Fruit fly (Drosophila melanogaster) whole organism, embryonic: Measurements from ENCODE around the gene Ugt49B2.

ENCODE experiments used
- ATbp ChIP-seq: fragments of 200-800 bp; sonication (Bioruptor generic); optimal IDR thresholded peaks from 2 replicates; lab custom pipeline; 2017; ENCODE audit warnings: missing biosample characterization, mild to moderate bottlenecking, missing genetic modification characterization, missing genetic modification reagents
- Antp ChIP-seq: fragments of 200-800 bp; sonication (Bioruptor generic); optimal IDR thresholded peaks from 3 replicates; lab custom pipeline; 2016; ENCODE audit warnings: missing biosample characterization, missing genetic modification characterization
- Bgb ChIP-seq: fragments of 200-800 bp; sonication (Bioruptor generic); IDR thresholded peaks from 2 replicates; pipeline ENCODE4 v1.3.6; 2022; ENCODE audit warnings: missing biosample characterization, missing genetic modification characterization; ENCODE audit not compliant: partially characterized antibody
- BtbVII ChIP-seq: fragments of 200-800 bp; sonication (Bioruptor generic); optimal IDR thresholded peaks from 3 replicates; lab custom pipeline; 2017; ENCODE audit warnings: missing biosample characterization, mild to moderate bottlenecking, missing genetic modification characterization
- CG13894 ChIP-seq: fragments of 200-800 bp; sonication (Bioruptor generic); optimal IDR thresholded peaks from 3 replicates; lab custom pipeline; 2018; ENCODE audit warnings: missing biosample characterization, mild to moderate bottlenecking, missing genetic modification characterization, moderate library complexity
- CG1647 ChIP-seq: fragments of 200-800 bp; sonication (Bioruptor generic); optimal IDR thresholded peaks from 3 replicates; lab custom pipeline; 2016; ENCODE audit warnings: missing biosample characterization, missing genetic modification characterization
- CG16779 ChIP-seq: fragments of 200-800 bp; sonication (Bioruptor generic); IDR thresholded peaks from 2 replicates; pipeline ENCODE4 v1.3.6; 2022; ENCODE audit warnings: missing biosample characterization, missing genetic modification characterization
- CG17328 ChIP-seq: fragments of 200-800 bp; sonication (Bioruptor generic); IDR thresholded peaks from 2 replicates; pipeline ENCODE4 v1.3.6; 2022; ENCODE audit warnings: missing biosample characterization, missing genetic modification characterization
- CG18011 ChIP-seq: fragments of 200-800 bp; sonication (Bioruptor generic); optimal IDR thresholded peaks from 2 replicates; lab custom pipeline; 2017; ENCODE audit warnings: missing biosample characterization, missing genetic modification characterization, mild to moderate bottlenecking, moderate library complexity, missing genotype
- CG1832 ChIP-seq: fragments of 200-800 bp; sonication (Bioruptor generic); optimal IDR thresholded peaks from 2 replicates; lab custom pipeline; 2017; ENCODE audit warnings: missing biosample characterization, mild to moderate bottlenecking, missing genetic modification characterization, inconsistent platforms
- CG18599 ChIP-seq: fragments of 200-800 bp; sonication (Bioruptor generic); optimal IDR thresholded peaks from 3 replicates; lab custom pipeline; 2017; ENCODE audit warnings: missing biosample characterization, missing genetic modification characterization, mild to moderate bottlenecking, moderate library complexity, missing genetic modification reagents
- CG2120 ChIP-seq: fragments of 200-800 bp; sonication (Bioruptor generic); optimal IDR thresholded peaks from 3 replicates; lab custom pipeline; 2016; ENCODE audit warnings: missing biosample characterization, missing genetic modification characterization
- CG2875 ChIP-seq: fragments of 200-800 bp; sonication (Bioruptor generic); optimal IDR thresholded peaks from 2 replicates; lab custom pipeline; 2017; ENCODE audit warnings: missing biosample characterization, mild to moderate bottlenecking, missing genetic modification characterization, missing genetic modification reagents
- CG42726 ChIP-seq: fragments of 200-800 bp; sonication (Bioruptor generic); IDR thresholded peaks from 2 replicates; pipeline ENCODE4 v1.3.6; 2022; ENCODE audit warnings: missing biosample characterization, missing genetic modification characterization; ENCODE audit not compliant: partially characterized antibody
- CG4854 ChIP-seq: fragments of 200-800 bp; sonication (Bioruptor generic); optimal IDR thresholded peaks from 2 replicates; lab custom pipeline; 2016; ENCODE audit warnings: missing biosample characterization, missing genetic modification characterization, inconsistent platforms
- CG5180 ChIP-seq: fragments of 200-800 bp; sonication (Bioruptor generic); optimal IDR thresholded peaks from 3 replicates; lab custom pipeline; 2017; ENCODE audit warnings: missing biosample characterization, missing genetic modification characterization, mild to moderate bottlenecking, moderate library complexity, missing genetic modification reagents
- Chrac-16 ChIP-seq: fragments of 200-800 bp; sonication (Bioruptor generic); optimal IDR thresholded peaks from 3 replicates; lab custom pipeline; 2016; ENCODE audit warnings: missing biosample characterization, missing genetic modification characterization
- CrebB ChIP-seq: fragments of 200-800 bp; sonication (Bioruptor generic); optimal IDR thresholded peaks from 3 replicates; lab custom pipeline; 2018; ENCODE audit warnings: missing biosample characterization, mild to moderate bottlenecking, missing genetic modification characterization
- Dfd ChIP-seq, 2 experiments: fragments of >200 bp; optimal IDR thresholded peaks; 2 replicates each; lab custom pipeline; 2017; ENCODE audit warnings: missing biosample characterization in 2 of 2, missing genetic modification characterization in 2 of 2
- Drgx ChIP-seq: fragments of 200-800 bp; sonication (Bioruptor generic); IDR thresholded peaks from 2 replicates; pipeline ENCODE4 v1.3.6; 2022; ENCODE audit warnings: missing biosample characterization, missing genetic modification characterization
- Fer3 ChIP-seq: fragments of 200-800 bp; sonication (Bioruptor generic); optimal IDR thresholded peaks from 2 replicates; lab custom pipeline; 2018; ENCODE audit warnings: missing biosample characterization, mild to moderate bottlenecking, missing genetic modification characterization, moderate library complexity
- HLH3B ChIP-seq: fragments of 200-800 bp; sonication (Bioruptor generic); IDR thresholded peaks from 2 replicates; pipeline ENCODE4 v1.3.6; 2022; ENCODE audit warnings: missing biosample characterization, missing genetic modification characterization
- HmgZ ChIP-seq: fragments of 200-800 bp; sonication (Bioruptor generic); optimal IDR thresholded peaks from 2 replicates; lab custom pipeline; 2018; ENCODE audit warnings: missing biosample characterization, mild to moderate bottlenecking, missing genetic modification characterization
- Hmr ChIP-seq: fragments of 200-800 bp; sonication (Bioruptor generic); optimal IDR thresholded peaks from 3 replicates; lab custom pipeline; 2017; ENCODE audit warnings: mild to moderate bottlenecking, missing biosample characterization, missing genetic modification reagents, missing genetic modification characterization
- Hr39 ChIP-seq: fragments of >200 bp; optimal IDR thresholded peaks from 2 replicates; lab custom pipeline; 2017
- MTF-1 ChIP-seq: fragments of 200-800 bp; sonication (Bioruptor generic); optimal IDR thresholded peaks from 2 replicates; lab custom pipeline; 2018; ENCODE audit warnings: missing biosample characterization, mild to moderate bottlenecking, missing genetic modification characterization, borderline replicate concordance
- Max ChIP-seq: fragments of 200-800 bp; sonication (Bioruptor generic); optimal IDR thresholded peaks from 2 replicates; lab custom pipeline; 2016; ENCODE audit warnings: missing biosample characterization, mild to moderate bottlenecking, missing genetic modification characterization
- NK7.1 ChIP-seq: fragments of 200-800 bp; sonication (Bioruptor generic); optimal IDR thresholded peaks from 3 replicates; lab custom pipeline; 2016; ENCODE audit warnings: missing biosample characterization, missing genetic modification characterization
- Oaz ChIP-seq: fragments of 200-800 bp; sonication (Bioruptor generic); IDR thresholded peaks from 2 replicates; pipeline ENCODE4 v1.3.6; 2022; ENCODE audit warnings: missing biosample characterization, missing genetic modification characterization
- Sox102F ChIP-seq: fragments of 200-800 bp; sonication (Bioruptor generic); optimal IDR thresholded peaks from 2 replicates; lab custom pipeline; 2018; ENCODE audit warnings: missing biosample characterization, mild to moderate bottlenecking, missing genetic modification characterization, moderate library complexity
- bbx ChIP-seq: fragments of 200-800 bp; sonication (Bioruptor generic); IDR thresholded peaks from 2 replicates; pipeline ENCODE4 v1.3.6; 2022; ENCODE audit warnings: missing biosample characterization, missing genetic modification characterization; ENCODE audit not compliant: partially characterized antibody
- chn ChIP-seq: fragments of 200-800 bp; sonication (Bioruptor generic); optimal IDR thresholded peaks from 2 replicates; lab custom pipeline; 2016; ENCODE audit warnings: missing biosample characterization, missing genetic modification characterization
- ewg ChIP-seq: fragments of 200-800 bp; sonication (Bioruptor generic); optimal IDR thresholded peaks from 3 replicates; lab custom pipeline; 2017; ENCODE audit warnings: mild to moderate bottlenecking, missing biosample characterization, missing genetic modification reagents, missing genetic modification characterization
- exex ChIP-seq: fragments of 200-800 bp; sonication (Bioruptor generic); optimal IDR thresholded peaks from 4 replicates; lab custom pipeline; 2018; ENCODE audit warnings: missing biosample characterization, mild to moderate bottlenecking, missing genetic modification characterization, moderate library complexity
- gt ChIP-seq: fragments of 200-800 bp; sonication (Bioruptor generic); IDR thresholded peaks from 2 replicates; pipeline ENCODE4 v1.3.6; 2022; ENCODE audit warnings: missing biosample characterization, missing genetic modification characterization
- her ChIP-seq: fragments of 200-800 bp; sonication (Bioruptor generic); optimal IDR thresholded peaks from 2 replicates; lab custom pipeline; 2016; ENCODE audit warnings: missing biosample characterization, missing genetic modification characterization
- lov ChIP-seq, 2 experiments: fragments of 200-800 bp in 1 of 2; fragments of >200 bp in 1 of 2; sonication (Bioruptor generic) in 1 of 2; IDR thresholded peaks in 1 of 2; optimal IDR thresholded peaks in 1 of 2; 2 replicates in 1 of 2; 3 replicates in 1 of 2; pipeline versions ENCODE4 v1.3.6 to Lab custom; 2017 to 2022; ENCODE audit warnings: missing biosample characterization in 1 of 2, missing genetic modification characterization in 1 of 2
- nom ChIP-seq: fragments of 200-800 bp; sonication (Bioruptor generic); optimal IDR thresholded peaks from 2 replicates; lab custom pipeline; 2017; ENCODE audit warnings: missing biosample characterization, missing genetic modification characterization, mild to moderate bottlenecking, moderate library complexity, missing genetic modification reagents
- odd ChIP-seq: fragments of 200-800 bp; sonication (Bioruptor generic); optimal IDR thresholded peaks from 2 replicates; lab custom pipeline; 2017; ENCODE audit warnings: missing biosample characterization, mild to moderate bottlenecking, missing genetic modification characterization
- p53 ChIP-seq: fragments of 200-800 bp; sonication (Bioruptor generic); optimal IDR thresholded peaks from 2 replicates; lab custom pipeline; 2016; ENCODE audit warnings: missing biosample characterization, missing genetic modification characterization
- pzg ChIP-seq: fragments of 200-800 bp; sonication (Bioruptor generic); optimal IDR thresholded peaks from 3 replicates; lab custom pipeline; 2018; ENCODE audit warnings: missing biosample characterization, mild to moderate bottlenecking, missing genetic modification characterization, moderate library complexity
- sc ChIP-seq, 3 experiments: fragments of >200 bp in 2 of 3; fragments of 200-800 bp in 1 of 3; sonication (Bioruptor generic) in 1 of 3; optimal IDR thresholded peaks; 2 replicates in 2 of 3; 3 replicates in 1 of 3; lab custom pipeline; 2017; ENCODE audit warnings: mild to moderate bottlenecking in 1 of 3, missing biosample characterization in 1 of 3, missing genetic modification characterization in 1 of 3, missing genetic modification reagents in 1 of 3
- schlank ChIP-seq: fragments of 200-800 bp; sonication (Bioruptor generic); optimal IDR thresholded peaks from 2 replicates; lab custom pipeline; 2018; ENCODE audit warnings: missing biosample characterization, mild to moderate bottlenecking, missing genetic modification characterization
- tap ChIP-seq: fragments of 200-800 bp; optimal IDR thresholded peaks from 3 replicates; lab custom pipeline; 2019; ENCODE audit warnings: missing biosample characterization, mild to moderate bottlenecking, missing genetic modification characterization, moderate library complexity
- vvl ChIP-seq: fragments of 200-800 bp; sonication (Bioruptor generic); IDR thresholded peaks from 2 replicates; pipeline ENCODE4 v1.3.6; 2022; ENCODE audit warnings: missing biosample characterization, missing genetic modification characterization
- wor ChIP-seq: fragments of 200-800 bp; sonication (Bioruptor generic); IDR thresholded peaks from 2 replicates; pipeline ENCODE4 v1.3.6; 2022; ENCODE audit warnings: missing biosample characterization, missing genetic modification characterization
- yki ChIP-seq: fragments of >200 bp; optimal IDR thresholded peaks from 3 replicates; lab custom pipeline; 2018
- z ChIP-seq: fragments of 200-800 bp; sonication (Bioruptor generic); IDR thresholded peaks from 3 replicates; pipeline ENCODE4 v1.3.6; 2022; ENCODE audit warnings: missing biosample characterization, missing genetic modification characterization
- zfh2 ChIP-seq: fragments of 200-800 bp; sonication (Bioruptor generic); optimal IDR thresholded peaks from 2 replicates; lab custom pipeline; 2016; ENCODE audit warnings: missing biosample characterization, missing genetic modification characterization

Ugt49B2 gene

DNA sequence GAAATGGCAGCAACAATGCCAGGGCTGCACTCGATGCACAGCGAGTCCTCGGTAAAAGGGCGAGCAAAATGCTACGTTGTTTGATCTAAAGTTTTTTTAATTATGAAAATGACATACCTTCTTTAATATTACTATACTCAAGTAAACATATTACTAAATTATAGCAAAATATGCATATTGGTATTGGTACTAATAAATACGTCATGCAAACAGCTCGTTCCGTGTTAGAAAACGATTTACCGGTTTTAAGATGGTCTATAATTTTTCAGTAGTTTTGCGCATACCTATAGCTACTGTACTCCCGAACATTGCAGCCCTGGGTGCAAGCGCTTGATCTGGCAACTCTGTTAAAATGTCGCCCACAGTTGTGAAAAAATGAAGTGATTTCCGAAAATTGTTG is 34.3 kb downstream of the Ugt49B2 start (continued):
- TF ChIP-seq gt (peak; percentile 73; the same call in 1 of the 2 replicates), bbx (GFP tag; lab: Robert Waterston, UW) (no peak), Sox102F (GFP tag; lab: Kevin White, UChicago) (no peak), z (GFP tag; lab: Robert Waterston, UW) (no peak), ATbp (GFP tag; lab: Kevin White, UChicago) (peak; percentile 87), CG18011 (peak; percentile 82), Hmr (peak; percentile 97), schlank (tag; lab: Kevin White, UChicago) (peak; percentile 90), CrebB (peak; percentile 89), CG1832 (GFP tag; lab: Kevin White, UChicago) (no peak), CG2875 (GFP tag; lab: Kevin White, UChicago) (peak; percentile 84), MTF-1 (GFP tag; lab: Kevin White, UChicago) (peak; percentile 68), pzg (GFP tag; lab: Kevin White, UChicago) (peak; percentile 60), Hr39 (lab: Kevin White, UChicago) (no peak), Chrac-16 (GFP tag; lab: Kevin White, UChicago) (peak; percentile 97), Bgb (GFP tag; lab: Robert Waterston, UW) (no peak), exex (no peak), BtbVII (peak; percentile 94), CG1647 (peak; percentile 93), odd (GFP tag; lab: Kevin White, UChicago) (peak; percentile 92), CG4854 (GFP tag; lab: Kevin White, UChicago) (peak; percentile 92), wor (GFP tag; lab: Robert Waterston, UW) (peak; percentile 91), Antp (GFP tag; lab: Kevin White, UChicago) (peak; percentile 91), CG13894 (tag; lab: Kevin White, UChicago) (no peak), ewg (GFP tag; lab: Kevin White, UChicago) (peak; percentile 90), tap (tag; lab: Kevin White, UChicago) (no peak), sc (optimal IDR thresholded peaks at IDR 0.05; lab: Kevin White, UChicago) (no peak), sc (GFP tag; optimal IDR thresholded peaks at IDR 0.05; lab: Kevin White, UChicago) (peak; percentile 85), lov (optimal IDR thresholded peaks at IDR 0.05; lab: Kevin White, UChicago) (no peak), lov (GFP tag; IDR thresholded peaks at IDR 0.05; lab: Robert Waterston, UW) (0 out of 3 replicates have a peak, but pooled peaks have one; percentile 55), zfh2 (GFP tag; lab: Kevin White, UChicago) (peak; percentile 97), NK7.1 (GFP tag; lab: Kevin White, UChicago) (peak; percentile 79), Dfd (GFP tag; optimal IDR thresholded peaks at IDR 0.05; lab: Kevin White, UChicago) (no peak), nom (GFP tag; lab: Kevin White, UChicago) (peak; percentile 91), CG16779 (GFP tag; lab: Robert Waterston, UW) (no peak), her (GFP tag; lab: Kevin White, UChicago) (peak; percentile 83), yki (no peak), CG2120 (GFP tag; lab: Kevin White, UChicago) (peak; percentile 98), vvl (peak; percentile 93), CG18599 (GFP tag; lab: Kevin White, UChicago) (peak; percentile 95), Oaz (peak; percentile 87), Drgx (GFP tag; lab: Robert Waterston, UW) (peak; percentile 92), Fer3 (tag; lab: Kevin White, UChicago) (peak; percentile 95), CG5180 (GFP tag; lab: Kevin White, UChicago) (peak; percentile 81), Max (GFP tag; lab: Kevin White, UChicago) (peak; percentile 95), HmgZ (peak; percentile 97), p53 (GFP tag; lab: Kevin White, UChicago) (peak; percentile 75), chn (GFP tag; lab: Kevin White, UChicago) (peak; percentile 94), CG42726 (GFP tag; lab: Robert Waterston, UW) (no peak), HLH3B (GFP tag; lab: Robert Waterston, UW) (peak; percentile 87), CG17328 (peak; percentile 78)
